Fruit fly (Drosophila melanogaster): ENCODE data around the gene CG34159.

Gene CG34159

dm6 chr2L:10250441-10250847, 46.3 kb upstream of the CG34159 start, which contains the start of the genes bsk and CG31717 (continued):
- TF ChIP-seq otp (GFP tag; IDR thresholded peaks at IDR 0.05) (no peak), zen2 (GFP tag; IDR thresholded peaks at IDR 0.05; ENCODE audit: partially characterized antibody) (no peak; the same call in 2 of the 3 replicates), CG12104 (GFP tag; optimal IDR thresholded peaks at IDR 0.05) (no peak), CG3163 (GFP tag; optimal IDR thresholded peaks at IDR 0.05) (no peak), Hmx (GFP tag; optimal IDR thresholded peaks at IDR 0.05) (peak; percentile 19), sug (tag; optimal IDR thresholded peaks at IDR 0.05) (no peak), Gug (GFP tag; IDR thresholded peaks at IDR 0.05) (no peak), ara (GFP tag; IDR thresholded peaks at IDR 0.05) (no peak), gsb (GFP tag; IDR thresholded peaks at IDR 0.05) (no peak), dmrt11E (tag; optimal IDR thresholded peaks at IDR 0.05) (no peak), CG12744 (GFP tag; optimal IDR thresholded peaks at IDR 0.05) (no peak), H2.0 (GFP tag; IDR thresholded peaks at IDR 0.05) (no peak), Dek (tag; optimal IDR thresholded peaks at IDR 0.05) (no peak), CG11695 (GFP tag; IDR thresholded peaks at IDR 0.05) (no peak), CG11696 (GFP tag; IDR thresholded peaks at IDR 0.05) (no peak), Abd-B (GFP tag; optimal IDR thresholded peaks at IDR 0.05) (no peak), tll (GFP tag; optimal IDR thresholded peaks at IDR 0.05) (peak in 1 of 2 experiments; percentile 53), CG15073 (GFP tag; optimal IDR thresholded peaks at IDR 0.05) (no peak), psq (GFP tag; optimal IDR thresholded peaks at IDR 0.05) (no peak), dati (GFP tag; IDR thresholded peaks at IDR 0.05) (no peak), jumu (GFP tag; optimal IDR thresholded peaks at IDR 0.05) (no peak), Adf1 (GFP tag; IDR thresholded peaks at IDR 0.05) (no peak), dm (GFP tag; optimal IDR thresholded peaks at IDR 0.05) (no peak), dmrt99B (tag; optimal IDR thresholded peaks at IDR 0.05) (no peak), Ptx1 (GFP tag; IDR thresholded peaks at IDR 0.05) (no peak), Taf1 (GFP tag; IDR thresholded peaks at IDR 0.05) (no peak), hth (optimal IDR thresholded peaks at IDR 0.05) (no peak), CG5180 (GFP tag; optimal IDR thresholded peaks at IDR 0.05) (no peak), unc-4 (GFP tag; IDR thresholded peaks at IDR 0.05; ENCODE audit: partially characterized antibody) (peak; percentile 61; the same call in 1 of the 2 replicates), lmd (GFP tag; IDR thresholded peaks at IDR 0.05) (no peak), CG18476 (GFP tag; optimal IDR thresholded peaks at IDR 0.05) (no peak), org-1 (GFP tag; optimal IDR thresholded peaks at IDR 0.05) (no peak), CG31224 (GFP tag; IDR thresholded peaks at IDR 0.05) (no peak), prd (optimal IDR thresholded peaks at IDR 0.05) (no peak), prd (GFP tag; IDR thresholded peaks at IDR 0.05) (no peak), repo (GFP tag; optimal IDR thresholded peaks at IDR 0.05) (no peak), CG7556 (GFP tag; optimal IDR thresholded peaks at IDR 0.05) (no peak), Nf-YC (tag; optimal IDR thresholded peaks at IDR 0.05) (no peak), Max (GFP tag; optimal IDR thresholded peaks at IDR 0.05) (no peak), Bteb2 (GFP tag; optimal IDR thresholded peaks at IDR 0.05) (no peak), Myb (GFP tag; optimal IDR thresholded peaks at IDR 0.05) (no peak), corto (GFP tag; optimal IDR thresholded peaks at IDR 0.05) (no peak), schlank (tag; optimal IDR thresholded peaks at IDR 0.05) (no peak), br (optimal IDR thresholded peaks at IDR 0.05) (no peak), sd (tag; optimal IDR thresholded peaks at IDR 0.05) (no peak), CG32772 (GFP tag; IDR thresholded peaks at IDR 0.05) (no peak), ttk (GFP tag; IDR thresholded peaks at IDR 0.05) (no peak), CG2129 (GFP tag; IDR thresholded peaks at IDR 0.05; ENCODE audit: partially characterized antibody) (no peak), CG14965 (GFP tag; optimal IDR thresholded peaks at IDR 0.05; ENCODE audit: borderline replicate concordance) (no peak), so (GFP tag; IDR thresholded peaks at IDR 0.05) (no peak), oc (tag; optimal IDR thresholded peaks at IDR 0.05) (no peak), zen (tag; optimal IDR thresholded peaks at IDR 0.05) (peak; percentile 67), CG18619 (GFP tag; optimal IDR thresholded peaks at IDR 0.05) (no peak)

All from whole organism, embryonic.